Worm (Caenorhabditis elegans): Measurements from ENCODE around the gene B0035.22.

B0035.22 gene

DNA sequence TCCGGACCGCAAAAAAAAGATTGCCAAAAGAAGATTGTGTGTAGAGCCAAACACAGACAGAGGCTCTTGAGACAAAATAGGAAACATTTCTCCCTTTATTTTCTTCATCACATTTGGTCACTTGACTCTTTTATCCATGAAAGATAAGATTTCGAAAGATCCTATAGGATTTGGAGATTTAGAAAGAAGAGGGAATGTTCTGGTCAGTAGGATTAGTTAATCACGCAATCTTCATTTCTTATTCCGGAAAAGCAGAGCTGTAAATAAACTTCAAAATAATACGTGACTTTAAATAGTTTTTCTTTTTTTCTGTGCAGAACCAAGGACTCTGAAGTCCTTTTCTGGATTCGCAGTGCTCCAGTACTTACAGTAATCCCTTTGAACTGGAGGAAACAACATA lies 32.3 kb downstream of the B0035.22 start (continued):
- TF ChIP-seq lin-39 (tag; optimal IDR thresholded peaks at IDR 0.05), result no peak
- no peak for TF ChIP-seq vab-15 (tag; optimal IDR thresholded peaks at IDR 0.05)
- no peak for TF ChIP-seq nhr-85 (tag)
- peak; percentile 11 for TF ChIP-seq nhr-47 (tag; optimal IDR thresholded peaks at IDR 0.05)
- TF ChIP-seq C34B4.2 (tag; optimal IDR thresholded peaks at IDR 0.05), result no peak
- TF ChIP-seq lin-15B (tag; optimal IDR thresholded peaks at IDR 0.05), result no peak
- TF ChIP-seq unc-86 (tag; optimal IDR thresholded peaks at IDR 0.05), result no peak
- no peak for TF ChIP-seq sptf-1 (tag; optimal IDR thresholded peaks at IDR 0.05)
- peak; percentile 6 for TF ChIP-seq mef-2 (tag; optimal IDR thresholded peaks at IDR 0.05)
- TF ChIP-seq ceh-90 (tag; optimal IDR thresholded peaks at IDR 0.05), result no peak
- TF ChIP-seq nhr-237 (tag; optimal IDR thresholded peaks at IDR 0.05), result no peak

DNA sequence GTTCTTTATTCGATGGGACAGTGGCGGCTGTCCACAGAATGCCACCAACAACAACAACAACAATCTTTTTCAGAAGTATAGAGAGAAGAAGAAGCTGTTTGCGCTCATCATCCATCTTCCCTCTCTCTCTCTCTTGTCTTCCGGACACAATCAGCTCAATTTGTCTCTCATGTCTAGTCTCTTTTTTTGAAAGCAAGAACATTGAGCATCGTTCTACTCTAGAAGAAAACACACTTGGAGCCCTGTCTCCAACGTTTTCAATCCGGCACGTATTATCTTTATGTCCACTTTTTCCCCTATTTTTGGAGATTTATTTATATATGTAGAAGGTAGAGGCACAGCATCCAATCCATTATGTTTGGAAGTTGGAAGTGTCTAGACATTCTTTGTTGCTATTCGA lies 33.9 kb downstream of the B0035.22 start:
- TF ChIP-seq egl-27 (tag; optimal IDR thresholded peaks at IDR 0.05) (no peak), mep-1 (tag; optimal IDR thresholded peaks at IDR 0.05) (no peak), lin-35 (GFP tag; optimal IDR thresholded peaks at IDR 0.05) (no peak), ceh-90 (tag; optimal IDR thresholded peaks at IDR 0.05) (no peak), xbp-1 (tag; optimal IDR thresholded peaks at IDR 0.05) (no peak), unc-130 (tag; optimal IDR thresholded peaks at IDR 0.05) (no peak), lin-14 (GFP tag; optimal IDR thresholded peaks at IDR 0.05) (peak; percentile 34)

DNA sequence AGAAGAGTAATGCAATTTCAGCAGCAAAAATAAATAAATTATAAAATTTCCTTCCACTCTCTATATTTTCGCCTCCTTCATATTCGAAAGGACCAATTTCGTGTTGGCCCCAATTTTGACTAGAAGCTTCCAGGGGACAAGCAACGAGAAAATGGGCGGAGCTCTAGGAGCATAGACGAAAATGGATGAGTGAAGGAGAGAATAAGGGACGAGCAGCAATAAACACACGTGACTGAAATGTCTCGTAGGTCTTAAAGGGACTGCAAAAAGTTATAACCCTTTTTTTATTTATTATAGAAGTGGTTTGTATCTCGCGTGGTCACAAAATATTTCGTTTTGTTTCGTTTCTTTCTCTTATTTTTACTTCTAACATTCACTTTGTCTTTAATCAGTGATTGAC lies 34.8 kb downstream of the B0035.22 start:
- peak; percentile 7 for TF ChIP-seq mef-2 (tag; optimal IDR thresholded peaks at IDR 0.05)
- no peak for TF ChIP-seq lin-39 (tag; optimal IDR thresholded peaks at IDR 0.05)
- TF ChIP-seq lsy-2 (tag; optimal IDR thresholded peaks at IDR 0.05), result peak; percentile 0 to 28
- TF ChIP-seq dsc-1 (tag; optimal IDR thresholded peaks at IDR 0.05), result peak; percentile 55
- TF ChIP-seq nhr-47 (tag; optimal IDR thresholded peaks at IDR 0.05), result peak; percentile 53
- no peak for TF ChIP-seq swsn-7 (tag; optimal IDR thresholded peaks at IDR 0.05)
- no peak for TF ChIP-seq Y116A8C.19 (tag; optimal IDR thresholded peaks at IDR 0.05; ENCODE audit: borderline replicate concordance)
- peak; percentile 7 for TF ChIP-seq unc-86 (tag; optimal IDR thresholded peaks at IDR 0.05)
- TF ChIP-seq lin-35 (GFP tag; optimal IDR thresholded peaks at IDR 0.05), result no peak
- peak; percentile 62 for TF ChIP-seq lin-14 (GFP tag; optimal IDR thresholded peaks at IDR 0.05)
- no peak for TF ChIP-seq mdl-1 (tag; optimal IDR thresholded peaks at IDR 0.05)
- TF ChIP-seq nhr-71 (tag; optimal IDR thresholded peaks at IDR 0.05), result peak; percentile 37
- TF ChIP-seq ceh-82 (tag; optimal IDR thresholded peaks at IDR 0.05), result peak in 1 of 3 experiments; percentile 1

DNA sequence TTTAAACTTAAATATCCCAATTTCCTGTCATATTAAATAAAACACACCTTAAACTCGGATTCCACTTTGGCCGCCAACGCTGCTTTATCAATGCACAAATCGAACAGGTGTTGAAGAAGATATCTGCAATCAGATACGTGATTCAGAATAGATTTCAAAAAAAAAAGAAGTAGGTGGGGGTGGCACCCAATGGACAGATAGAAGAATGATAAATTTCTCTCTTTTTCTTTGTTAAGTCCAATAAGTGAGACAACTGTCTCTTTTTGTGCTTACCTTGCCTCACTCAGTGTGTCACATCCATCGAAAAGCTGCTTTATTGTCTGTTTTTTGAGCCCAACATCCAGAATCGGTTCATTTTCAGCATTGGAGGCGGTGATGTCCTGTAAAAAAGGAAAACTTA lies 35.9 kb downstream of the B0035.22 start:
- TF ChIP-seq jun-1 (tag; optimal IDR thresholded peaks at IDR 0.05) (no peak), elt-3 (tag; optimal IDR thresholded peaks at IDR 0.05) (no peak), efl-1 (optimal IDR thresholded peaks at IDR 0.05) (no peak), efl-1 (GFP tag; optimal IDR thresholded peaks at IDR 0.05 in 1 of 2) (no peak), hlh-17 (GFP tag; optimal IDR thresholded peaks at IDR 0.05; ENCODE audit: borderline replicate concordance) (no peak), ceh-82 (tag; optimal IDR thresholded peaks at IDR 0.05) (no peak), nhr-19 (GFP tag; conservative IDR thresholded peaks at IDR 0.05) (peak; percentile 55), lin-13 (GFP tag; optimal IDR thresholded peaks at IDR 0.05) (no peak), nhr-71 (tag; optimal IDR thresholded peaks at IDR 0.05) (peak; percentile 85), lin-14 (GFP tag; optimal IDR thresholded peaks at IDR 0.05) (peak; percentile 93), sptf-1 (tag; optimal IDR thresholded peaks at IDR 0.05) (no peak), ztf-4 (tag; optimal IDR thresholded peaks at IDR 0.05) (no peak), ets-5 (GFP tag; IDR thresholded peaks at IDR 0.05) (no peak), zip-4 (GFP tag; optimal IDR thresholded peaks at IDR 0.05) (no peak), pag-3 (tag; optimal IDR thresholded peaks at IDR 0.05; ENCODE audit: borderline replicate concordance, insufficient read depth) (peak; percentile 64), swsn-7 (tag; optimal IDR thresholded peaks at IDR 0.05) (peak; percentile 24), vab-15 (tag; optimal IDR thresholded peaks at IDR 0.05) (no peak), snu-23 (GFP tag; optimal IDR thresholded peaks at IDR 0.05) (peak; percentile 47), ces-1 (GFP tag; optimal IDR thresholded peaks at IDR 0.05) (no peak), C34B4.2 (tag; optimal IDR thresholded peaks at IDR 0.05) (no peak), mef-2 (tag; optimal IDR thresholded peaks at IDR 0.05) (no peak), grh-1 (GFP tag; IDR thresholded peaks at IDR 0.05) (no peak), rnt-1 (tag; optimal IDR thresholded peaks at IDR 0.05) (peak; percentile 75), snpc-4 (tag; optimal IDR thresholded peaks at IDR 0.05) (no peak), lsy-2 (tag; optimal IDR thresholded peaks at IDR 0.05) (peak; percentile 31 to 45), elt-2 (tag; optimal IDR thresholded peaks at IDR 0.05) (no peak), ama-1 (optimal IDR thresholded peaks at IDR 0.05) (no peak), nhr-20 (tag; optimal IDR thresholded peaks at IDR 0.05) (peak; percentile 41), tlp-1 (tag; optimal IDR thresholded peaks at IDR 0.05) (no peak), nhr-76 (tag; optimal IDR thresholded peaks at IDR 0.05) (no peak), aha-1 (tag; optimal IDR thresholded peaks at IDR 0.05) (no peak), efl-3 (GFP tag; optimal IDR thresholded peaks at IDR 0.05) (no peak)

Data from whole organism, L1 larva.